Fruit fly (Drosophila melanogaster) S2 (cell line): ENCODE measurements around the gene CG31141.
A peak's percentile ranks its signal among the peaks of the same experiment; 100 is the strongest.

Source experiments
- CG8478 ChIP-seq: fragments of >200 bp; optimal IDR thresholded peaks from 2 replicates; lab custom pipeline; 2018
- CTCF ChIP-seq, 2 experiments: fragments of >200 bp; optimal IDR thresholded peaks; 2 replicates each; lab custom pipeline; 2018

Gene CG31141

DNA sequence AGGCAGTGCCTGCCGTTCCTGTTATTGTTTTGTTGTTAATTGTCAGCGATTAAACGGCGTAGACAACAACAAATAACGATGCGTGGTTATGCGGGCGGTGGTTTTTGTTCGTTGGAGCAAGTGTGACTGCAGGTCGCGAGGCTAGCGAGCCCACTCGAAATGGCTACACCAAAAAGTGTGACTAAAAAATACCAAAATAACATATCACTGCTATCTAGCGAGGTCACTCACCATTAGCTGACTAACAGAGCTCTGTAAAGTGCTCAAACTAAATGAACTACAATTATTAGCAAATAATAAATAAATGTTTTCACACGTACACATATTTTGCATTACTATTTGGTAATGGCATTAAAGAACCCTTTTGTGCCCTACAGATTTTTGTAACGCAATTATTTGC lies 33.2 kb upstream of the CG31141 start, which contains the start of gene Pli:
Gene Pli (minus strand): TSS at position 131 of the 400 bp plus-strand sequence.
- TF ChIP-seq CTCF (optimal IDR thresholded peaks at IDR 0.05; lab: Kevin White, UChicago) (peak; percentile 59 to 63), CG8478 (lab: Kevin White, UChicago) (no peak)

DNA sequence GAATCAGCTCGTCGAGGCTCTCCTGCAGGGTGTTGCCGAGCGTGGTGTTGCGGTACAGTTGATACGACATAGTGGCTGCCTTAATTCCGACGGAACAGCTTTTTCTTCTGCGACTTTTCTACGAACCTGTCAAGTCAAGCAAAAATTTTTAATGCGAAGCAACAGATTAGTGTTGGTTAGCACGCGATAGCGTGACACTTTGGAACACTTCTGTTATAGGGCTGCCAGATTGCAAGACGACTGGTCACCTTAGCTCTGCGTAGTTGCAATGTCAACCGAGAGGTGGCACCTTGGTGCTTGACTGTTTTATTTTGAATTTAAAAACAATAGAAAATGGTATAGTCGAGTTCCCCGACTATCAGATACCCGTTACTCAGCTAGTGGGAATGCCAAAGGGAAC lies 32.2 kb upstream of the CG31141 start, which contains the start of gene TfIIA-S:
Gene TfIIA-S (minus strand): TSS at position 175 of the 400 bp plus-strand sequence.
- no peak for TF ChIP-seq CG8478 (lab: Kevin White, UChicago)
- TF ChIP-seq CTCF (optimal IDR thresholded peaks at IDR 0.05; lab: Kevin White, UChicago), result peak; percentile 97 to 98

dm6 chr3R:23893460-23893859 lies 29.6 kb upstream of the CG31141 start, which contains the start of gene tbrd-1:
TSS of gene tbrd-1 (minus strand) at chr3R:23893560.
- TF ChIP-seq CTCF (optimal IDR thresholded peaks at IDR 0.05; lab: Kevin White, UChicago) (no peak), CG8478 (lab: Kevin White, UChicago) (no peak)

DNA sequence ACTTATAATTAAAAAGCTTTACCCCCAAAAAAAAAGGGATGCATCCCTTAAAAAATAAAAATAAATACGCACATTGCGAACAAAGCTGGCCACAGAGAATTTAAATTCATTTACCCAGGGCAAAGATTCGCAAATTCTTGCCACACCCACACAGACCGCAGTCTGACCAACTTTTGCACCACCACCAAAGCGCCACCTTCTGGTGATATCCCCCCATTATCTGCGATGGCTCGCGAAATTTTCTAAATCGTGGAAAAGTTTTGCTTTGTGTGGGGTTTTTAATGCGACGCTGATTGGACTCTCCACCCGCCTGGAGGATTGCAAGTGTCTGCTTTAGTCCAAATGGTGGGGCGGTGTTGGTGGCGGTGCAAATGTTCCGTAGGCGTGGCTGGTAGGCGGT lies 23.0 kb upstream of the CG31141 start:
- TF ChIP-seq CTCF (optimal IDR thresholded peaks at IDR 0.05; lab: Kevin White, UChicago) (peak; percentile 57 to 65), CG8478 (lab: Kevin White, UChicago) (no peak)

- no peak for TF ChIP-seq CG8478 (lab: Kevin White, UChicago)
- TF ChIP-seq CTCF (optimal IDR thresholded peaks at IDR 0.05; lab: Kevin White, UChicago), result no peak
Measured at dm6 chr3R:23902034-23902433, 21.1 kb upstream of the CG31141 start.

DNA sequence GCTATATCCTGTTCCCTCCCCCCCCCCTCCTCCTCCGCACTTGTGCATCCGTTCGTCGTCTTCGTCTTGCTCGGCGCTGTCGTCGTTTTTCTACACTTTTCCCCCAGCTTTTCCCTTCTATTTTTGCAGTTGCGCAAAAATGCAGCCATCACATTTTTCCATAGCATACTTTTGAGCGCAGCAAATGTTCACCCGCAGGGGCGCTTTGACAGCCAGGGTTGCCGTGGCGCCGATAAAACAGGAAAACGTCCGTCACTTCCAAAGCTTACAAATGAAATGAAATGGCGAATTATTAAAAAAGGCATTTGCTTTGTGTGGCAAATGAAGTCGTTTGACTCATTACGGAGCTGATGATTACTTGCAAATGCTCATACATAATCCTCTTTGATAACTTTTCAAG lies 20.5 kb upstream of the CG31141 start:
- peak; percentile 8 to 22 for TF ChIP-seq CTCF (optimal IDR thresholded peaks at IDR 0.05; lab: Kevin White, UChicago)
- no peak for TF ChIP-seq CG8478 (lab: Kevin White, UChicago)

DNA sequence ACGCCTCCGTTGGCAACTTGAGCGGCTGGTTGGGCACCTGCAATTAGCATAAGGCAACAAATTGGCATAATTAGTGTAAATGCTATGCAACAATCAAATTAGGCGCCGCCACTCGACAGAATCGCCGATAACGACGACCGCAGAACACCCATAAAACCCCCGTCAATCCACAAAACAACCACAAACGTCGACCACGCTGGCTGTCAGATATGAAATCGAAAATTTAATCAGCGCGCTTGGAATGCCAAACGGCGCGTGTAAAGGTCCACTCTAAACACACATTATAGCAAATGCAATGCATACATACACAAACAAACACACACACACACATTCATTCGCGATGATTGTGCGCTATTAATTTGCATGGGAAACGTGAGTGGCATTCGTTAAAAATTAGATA lies 19.7 kb upstream of the CG31141 start:
- TF ChIP-seq CG8478 (lab: Kevin White, UChicago), result no peak
- TF ChIP-seq CTCF (optimal IDR thresholded peaks at IDR 0.05; lab: Kevin White, UChicago), result no peak

DNA sequence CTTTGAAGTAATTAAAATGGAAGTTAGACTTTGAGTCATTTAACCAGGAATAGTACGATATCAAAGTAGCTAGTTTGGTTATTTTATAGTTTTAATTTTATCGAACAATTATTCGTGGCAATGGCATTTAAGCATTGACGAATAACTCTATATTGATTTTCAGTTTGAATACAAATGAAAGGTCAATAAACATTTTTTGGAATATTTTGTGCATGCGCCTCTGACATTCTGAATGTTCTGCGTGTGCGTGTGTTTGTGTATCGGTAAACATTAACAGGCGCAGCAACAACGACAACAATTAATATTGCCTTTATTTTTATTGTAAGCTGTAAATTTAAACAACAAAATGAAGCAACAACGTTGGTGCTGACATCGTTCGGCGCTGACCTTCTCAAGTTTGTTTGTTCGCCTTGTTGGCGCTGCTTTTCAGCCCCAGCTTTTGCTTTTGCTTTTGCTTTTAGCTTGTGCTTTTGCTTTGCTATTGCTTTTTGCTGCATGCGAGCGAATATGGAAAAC lies 13.7 kb upstream of the CG31141 start:
- TF ChIP-seq CTCF (optimal IDR thresholded peaks at IDR 0.05; lab: Kevin White, UChicago) (no peak), CG8478 (lab: Kevin White, UChicago) (no peak)

DNA sequence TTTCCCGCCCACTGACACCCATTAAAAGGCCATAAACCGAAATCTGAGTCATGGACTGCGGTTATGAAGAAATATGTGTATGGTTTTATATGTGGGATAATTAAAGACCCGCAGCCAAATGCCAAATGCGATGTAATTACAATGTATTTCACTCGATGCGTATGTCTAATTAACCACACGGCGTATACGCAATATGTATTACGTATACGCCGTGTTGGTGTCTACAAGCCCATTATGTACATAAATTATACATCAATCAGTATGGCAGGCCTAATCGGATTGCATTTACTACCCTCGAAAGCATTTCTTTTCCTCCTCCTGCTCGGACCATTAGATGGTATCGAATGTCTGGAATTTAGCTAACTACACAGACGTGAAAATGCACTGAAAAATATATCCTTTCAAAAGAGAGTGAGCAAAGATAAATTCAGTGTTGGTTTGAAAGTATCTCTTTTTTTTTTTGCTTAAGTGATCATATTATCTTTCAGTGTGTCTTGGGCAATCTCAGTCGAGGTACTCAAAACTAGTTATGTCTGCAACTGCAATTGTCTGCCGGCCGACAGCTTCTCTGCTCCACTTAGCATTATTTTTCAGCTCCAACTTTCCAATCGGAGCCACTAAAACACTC lies 12.7 kb upstream of the CG31141 start:
- TF ChIP-seq CTCF (optimal IDR thresholded peaks at IDR 0.05; lab: Kevin White, UChicago) (no peak), CG8478 (lab: Kevin White, UChicago) (no peak)

DNA sequence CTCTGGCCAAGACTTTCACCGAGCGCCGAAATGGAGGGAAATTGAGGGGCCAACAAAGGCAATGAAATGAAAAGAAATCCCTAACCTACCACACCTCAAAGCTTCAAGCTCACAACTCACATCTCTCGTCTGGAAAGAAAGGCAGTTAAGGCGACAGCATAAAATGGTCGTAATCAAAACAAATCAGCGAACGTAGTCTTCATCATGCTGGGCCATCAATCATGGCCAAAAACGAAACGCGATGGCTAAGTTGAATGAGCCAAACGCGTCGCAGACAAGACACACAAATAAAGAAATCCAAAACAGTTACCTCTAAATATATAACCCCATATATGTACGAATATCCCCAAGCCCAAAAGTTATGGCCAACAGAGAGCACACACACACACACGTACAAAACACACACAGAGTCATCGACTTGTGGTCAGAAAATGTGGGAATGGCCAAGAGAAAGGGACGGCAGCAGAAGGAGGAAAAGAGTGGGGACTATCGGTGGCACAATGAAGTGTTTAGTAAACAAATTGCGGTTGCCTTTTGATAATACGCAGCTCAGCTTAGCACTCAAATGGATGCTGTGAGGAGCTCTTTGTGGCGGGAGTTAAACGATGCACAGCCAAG lies 11.9 kb upstream of the CG31141 start:
- TF ChIP-seq CTCF (optimal IDR thresholded peaks at IDR 0.05; lab: Kevin White, UChicago) (no peak), CG8478 (lab: Kevin White, UChicago) (no peak)

dm6 chr3R:23912349-23912748 lies 10.8 kb upstream of the CG31141 start:
- no peak for TF ChIP-seq CG8478 (lab: Kevin White, UChicago)
- TF ChIP-seq CTCF (optimal IDR thresholded peaks at IDR 0.05; lab: Kevin White, UChicago), result no peak

DNA sequence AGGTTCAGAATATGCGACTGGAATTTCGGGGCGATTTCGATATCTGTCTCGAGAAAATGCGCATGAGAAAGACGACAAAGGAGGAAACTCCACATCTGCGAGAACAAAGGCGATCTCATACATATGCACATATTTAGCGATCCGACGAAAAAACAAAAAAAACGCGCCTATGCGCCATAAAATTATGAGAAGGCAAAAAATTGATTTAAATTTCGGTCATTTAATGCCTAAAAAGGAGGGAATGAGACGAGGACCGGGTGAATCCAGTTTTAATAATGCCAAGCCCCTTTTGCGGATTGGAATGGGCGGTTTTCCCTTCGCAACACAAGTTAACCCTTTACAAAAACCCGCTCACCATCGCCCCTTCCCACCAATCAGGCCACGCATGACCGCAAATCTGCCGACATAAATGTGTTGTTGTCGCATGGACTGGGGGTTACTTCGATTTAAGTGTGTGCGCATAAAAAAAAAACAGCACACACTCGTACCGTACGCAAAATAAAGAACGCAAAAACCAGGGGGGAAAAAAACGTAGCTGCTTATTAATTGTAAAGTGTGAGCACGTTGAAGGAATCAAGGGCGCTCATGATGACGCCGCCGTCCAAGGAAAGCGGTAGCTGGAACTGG lies 8.6 kb upstream of the CG31141 start:
- TF ChIP-seq CG8478 (lab: Kevin White, UChicago) (no peak), CTCF (optimal IDR thresholded peaks at IDR 0.05; lab: Kevin White, UChicago) (no peak)

dm6 chr3R:23915042-23915428 lies 8.1 kb upstream of the CG31141 start:
- TF ChIP-seq CG8478 (lab: Kevin White, UChicago), result no peak
- no peak for TF ChIP-seq CTCF (optimal IDR thresholded peaks at IDR 0.05; lab: Kevin White, UChicago)

DNA sequence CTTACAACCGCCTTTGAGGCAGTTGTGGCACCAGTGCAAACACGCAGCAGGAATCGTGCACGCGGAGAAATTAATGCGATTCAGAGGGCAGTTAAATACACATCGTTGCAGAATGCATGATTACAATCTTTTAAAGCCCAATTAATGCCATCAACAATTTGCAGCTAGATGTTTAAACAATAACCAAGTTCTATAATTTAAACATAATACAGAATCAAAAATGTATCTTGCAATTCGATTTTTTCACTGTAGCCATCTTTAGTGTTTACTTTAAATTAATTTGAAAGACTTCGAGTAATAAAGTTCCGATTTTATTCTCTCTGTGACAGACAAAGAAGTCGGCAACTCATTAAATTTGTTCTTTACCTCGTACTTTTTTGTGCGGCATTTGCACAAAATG lies 7.1 kb upstream of the CG31141 start:
- TF ChIP-seq CG8478 (lab: Kevin White, UChicago) (no peak), CTCF (optimal IDR thresholded peaks at IDR 0.05; lab: Kevin White, UChicago) (no peak)

dm6 chr3R:23919366-23919765 lies 3.7 kb upstream of the CG31141 start:
- TF ChIP-seq CTCF (optimal IDR thresholded peaks at IDR 0.05; lab: Kevin White, UChicago) (no peak), CG8478 (lab: Kevin White, UChicago) (no peak)
